Worm (Caenorhabditis elegans): ENCODE data around the gene C47E8.4.
A peak's percentile ranks its signal among the peaks of the same experiment; 100 is the strongest.

The C47E8.4 gene

ce11 chrV:14687106-14687964, 2.0 kb upstream of the C47E8.4 start:
- peak; percentile 20 for TF ChIP-seq cnd-1 (tag; optimal IDR thresholded peaks at IDR 0.05)
- no peak for TF ChIP-seq pha-4 (tag; optimal IDR thresholded peaks at IDR 0.05)

- TF ChIP-seq pha-4 (tag; optimal IDR thresholded peaks at IDR 0.05) (no peak), tbx-8 (GFP tag; optimal IDR thresholded peaks at IDR 0.05) (no peak), elt-1 (tag; optimal IDR thresholded peaks at IDR 0.05; ENCODE audit: borderline replicate concordance, insufficient read depth) (no peak), ces-1 (GFP tag; optimal IDR thresholded peaks at IDR 0.05) (no peak)
These were observed 1.2 kb upstream of the C47E8.4 start for ce11 chrV:14686231-14687105.

- TF ChIP-seq mls-2 (tag; optimal IDR thresholded peaks at IDR 0.05) = no peak
- TF ChIP-seq ham-2 (GFP tag; optimal IDR thresholded peaks at IDR 0.05) = no peak
- TF ChIP-seq cnd-1 (tag; optimal IDR thresholded peaks at IDR 0.05) = no peak
- TF ChIP-seq sptf-1 (tag; optimal IDR thresholded peaks at IDR 0.05) = no peak
These were observed 649 bp downstream of the C47E8.4 start, which contains the start of gene hsp-90 for ce11 chrV:14684359-14685312. Gene hsp-90 (plus strand): TSS chrV:14684918.

- no peak for TF ChIP-seq nhr-237 (tag; optimal IDR thresholded peaks at IDR 0.05)
- no peak for TF ChIP-seq nhr-2 (tag; optimal IDR thresholded peaks at IDR 0.05)
- no peak for TF ChIP-seq snpc-4 (tag; optimal IDR thresholded peaks at IDR 0.05)
- TF ChIP-seq hlh-1 (tag; optimal IDR thresholded peaks at IDR 0.05) = no peak
These were observed 1.4 kb downstream of the C47E8.4 start for ce11 chrV:14683926-14684325.

ce11 chrV:14683291-14683690, 2.0 kb downstream of the C47E8.4 start:
- TF ChIP-seq tbx-8 (GFP tag; optimal IDR thresholded peaks at IDR 0.05) (no peak), mep-1 (tag; optimal IDR thresholded peaks at IDR 0.05) (no peak), zip-8 (tag; optimal IDR thresholded peaks at IDR 0.05) (no peak), pha-4 (tag; optimal IDR thresholded peaks at IDR 0.05) (no peak), lsy-2 (tag; optimal IDR thresholded peaks at IDR 0.05) (no peak), mab-5 (tag; optimal IDR thresholded peaks at IDR 0.05) (no peak), bed-3 (GFP tag; optimal IDR thresholded peaks at IDR 0.05) (no peak), mls-2 (tag; optimal IDR thresholded peaks at IDR 0.05) (no peak), ham-2 (GFP tag; optimal IDR thresholded peaks at IDR 0.05) (no peak), cnd-1 (tag; optimal IDR thresholded peaks at IDR 0.05) (no peak), hlh-1 (tag; optimal IDR thresholded peaks at IDR 0.05) (no peak), lin-13 (tag; optimal IDR thresholded peaks at IDR 0.05) (no peak), nhr-12 (tag; optimal IDR thresholded peaks at IDR 0.05) (no peak), nhr-76 (tag; optimal IDR thresholded peaks at IDR 0.05) (no peak), elt-3 (tag; optimal IDR thresholded peaks at IDR 0.05) (no peak), elt-1 (tag; optimal IDR thresholded peaks at IDR 0.05; ENCODE audit: borderline replicate concordance, insufficient read depth) (no peak)

- TF ChIP-seq nhr-237 (tag; optimal IDR thresholded peaks at IDR 0.05) = no peak
- TF ChIP-seq ceh-83 (GFP tag; optimal IDR thresholded peaks at IDR 0.05) = no peak
- no peak for TF ChIP-seq unc-39 (tag; optimal IDR thresholded peaks at IDR 0.05)
- TF ChIP-seq drap-1 (GFP tag; optimal IDR thresholded peaks at IDR 0.05) = no peak
- no peak for TF ChIP-seq ham-2 (GFP tag; optimal IDR thresholded peaks at IDR 0.05)
- no peak for TF ChIP-seq unc-62 (GFP tag; optimal IDR thresholded peaks at IDR 0.05)
- no peak for TF ChIP-seq lin-13 (tag; optimal IDR thresholded peaks at IDR 0.05)
- TF ChIP-seq bed-3 (GFP tag; optimal IDR thresholded peaks at IDR 0.05) = no peak
- no peak for TF ChIP-seq tbx-8 (GFP tag; optimal IDR thresholded peaks at IDR 0.05)
- TF ChIP-seq ztf-11 (tag; optimal IDR thresholded peaks at IDR 0.05) = no peak
- no peak for TF ChIP-seq sptf-1 (tag; optimal IDR thresholded peaks at IDR 0.05)
- no peak for TF ChIP-seq ceh-43 (GFP tag; optimal IDR thresholded peaks at IDR 0.05)
- TF ChIP-seq nhr-28 (tag; optimal IDR thresholded peaks at IDR 0.05) = no peak
- TF ChIP-seq pha-4 (tag; optimal IDR thresholded peaks at IDR 0.05) = no peak
- TF ChIP-seq blmp-1 (tag; optimal IDR thresholded peaks at IDR 0.05) = no peak
These were observed 2.4 kb downstream of the C47E8.4 start for ce11 chrV:14682870-14683269.

All from whole organism, mixed stage, embryonic.